Worm (Caenorhabditis elegans): ENCODE data around the gene nceh-1.
A peak's percentile ranks its signal among the peaks of the same experiment; 100 is the strongest.

The nceh-1 gene

DNA sequence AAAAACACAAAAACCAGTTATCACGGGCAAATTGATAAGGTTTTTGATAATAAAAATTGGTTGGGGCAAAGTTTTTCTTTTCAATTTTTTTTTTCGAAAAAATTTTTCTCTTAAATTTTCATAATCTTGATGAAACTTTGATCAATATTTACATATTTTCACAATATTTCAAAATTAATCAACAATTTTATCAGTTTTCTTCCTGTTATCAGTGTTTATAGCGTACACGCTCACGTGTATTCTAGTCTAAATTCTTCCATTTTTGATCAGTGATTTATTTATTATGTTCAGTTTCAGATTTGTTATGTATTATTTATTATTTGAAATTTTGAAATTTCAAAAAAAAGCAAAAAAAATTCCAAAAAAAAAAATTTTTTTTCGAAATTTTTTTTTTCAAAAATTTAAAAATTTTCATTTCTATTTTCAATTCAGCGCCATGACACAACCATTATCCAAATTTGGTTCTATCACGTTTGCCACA, at the start of gene nceh-1:
Gene nceh-1 (plus strand): TSS at position 431 of the 481 bp plus-strand sequence.
- TF ChIP-seq nhr-111 (GFP tag; optimal IDR thresholded peaks at IDR 0.05) (no peak), daf-16 (GFP tag; optimal IDR thresholded peaks at IDR 0.05) (no peak), daf-16 (tag; optimal IDR thresholded peaks at IDR 0.05) (peak; percentile 99), mep-1 (tag; optimal IDR thresholded peaks at IDR 0.05) (peak; percentile 25), saeg-2 (GFP tag; IDR thresholded peaks at IDR 0.05) (no peak), nhr-28 (tag; optimal IDR thresholded peaks at IDR 0.05) (peak; percentile 47), lsy-2 (tag; optimal IDR thresholded peaks at IDR 0.05) (no peak), madf-5 (GFP tag; IDR thresholded peaks at IDR 0.05) (no peak), nhr-77 (tag; optimal IDR thresholded peaks at IDR 0.05) (peak; percentile 30), pqm-1 (tag; optimal IDR thresholded peaks at IDR 0.05) (peak; percentile 28), gei-8 (GFP tag; optimal IDR thresholded peaks at IDR 0.05) (no peak), egl-27 (tag; optimal IDR thresholded peaks at IDR 0.05) (no peak), zip-11 (GFP tag; IDR thresholded peaks at IDR 0.05) (no peak), ZK337.2 (GFP tag; IDR thresholded peaks at IDR 0.05) (no peak), ceh-44 (GFP tag; IDR thresholded peaks at IDR 0.05) (no peak), fkh-10 (GFP tag; optimal IDR thresholded peaks at IDR 0.05) (no peak), egl-43 (GFP tag; IDR thresholded peaks at IDR 0.05) (no peak), F37D6.2 (tag; optimal IDR thresholded peaks at IDR 0.05) (no peak), dpl-1 (GFP tag; optimal IDR thresholded peaks at IDR 0.05) (no peak), lin-38 (GFP tag; IDR thresholded peaks at IDR 0.05) (no peak), F44E2.7 (GFP tag; IDR thresholded peaks at IDR 0.05) (no peak), lin-13 (GFP tag; optimal IDR thresholded peaks at IDR 0.05) (no peak), dve-1 (tag; optimal IDR thresholded peaks at IDR 0.05; ENCODE audit: insufficient read depth) (peak; percentile 68)

DNA sequence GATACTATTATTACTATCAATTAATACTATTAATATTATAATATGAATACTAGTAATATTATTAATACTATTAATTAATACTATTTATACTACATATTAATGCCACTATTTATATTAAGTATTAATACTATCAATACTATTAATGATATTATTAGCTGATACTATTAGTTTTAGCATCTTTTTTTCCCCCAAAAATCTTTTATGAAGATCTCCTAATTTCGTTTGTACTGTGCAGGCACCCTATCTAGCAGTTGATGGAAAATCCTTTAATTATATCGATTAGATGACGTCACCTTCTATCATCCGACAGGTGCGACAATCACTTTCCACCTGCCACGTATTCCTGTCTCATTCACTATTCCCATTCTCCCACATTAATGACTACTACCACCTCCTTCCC, 48.0 kb upstream of the nceh-1 start, which contains the start of gene fbxb-65:
Gene fbxb-65 (plus strand): TSS at position 301 of the 400 bp plus-strand sequence.
- no peak for TF ChIP-seq hlh-30 (tag; optimal IDR thresholded peaks at IDR 0.05; ENCODE audit: insufficient read depth)
- no peak for TF ChIP-seq nhr-237 (tag; optimal IDR thresholded peaks at IDR 0.05)
- no peak for TF ChIP-seq tra-1 (GFP tag; IDR thresholded peaks at IDR 0.05)
- TF ChIP-seq unc-62 (GFP tag; optimal IDR thresholded peaks at IDR 0.05 in 1 of 2): peak in 1 of 2 experiments; percentile 13
- TF ChIP-seq unc-62 (tag; optimal IDR thresholded peaks at IDR 0.05): no peak

DNA sequence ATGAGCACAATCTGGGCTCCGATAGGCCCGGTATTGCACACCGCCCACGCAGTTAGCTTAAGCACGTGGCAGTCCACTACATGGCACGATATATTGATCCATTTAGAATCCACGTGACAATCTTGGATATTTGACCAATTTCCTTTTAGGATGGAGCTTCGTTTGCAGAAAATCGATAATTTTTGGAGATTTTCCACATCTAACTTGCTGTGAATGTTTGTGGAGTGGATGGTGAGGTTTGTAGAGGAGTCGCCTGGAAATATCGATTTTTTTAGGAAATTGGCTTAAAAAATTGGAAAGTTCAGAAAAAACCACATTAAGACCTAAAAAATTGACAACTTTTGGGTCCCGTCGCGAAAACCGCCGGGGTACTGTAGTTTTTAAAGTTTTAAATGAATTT, 39.9 kb upstream of the nceh-1 start:
- TF ChIP-seq F49E8.2 (tag; optimal IDR thresholded peaks at IDR 0.05; ENCODE audit: borderline replicate concordance): no peak
- TF ChIP-seq ceh-28 (tag; optimal IDR thresholded peaks at IDR 0.05): peak; percentile 62
- no peak for TF ChIP-seq lin-13 (GFP tag; optimal IDR thresholded peaks at IDR 0.05)
- no peak for TF ChIP-seq fos-1 (tag; optimal IDR thresholded peaks at IDR 0.05)
- TF ChIP-seq ceh-20 (GFP tag; IDR thresholded peaks at IDR 0.05): no peak
- TF ChIP-seq vab-7 (GFP tag; IDR thresholded peaks at IDR 0.05): no peak
- TF ChIP-seq lim-7 (GFP tag; IDR thresholded peaks at IDR 0.05): no peak
- TF ChIP-seq nhr-28 (tag; optimal IDR thresholded peaks at IDR 0.05): no peak

DNA sequence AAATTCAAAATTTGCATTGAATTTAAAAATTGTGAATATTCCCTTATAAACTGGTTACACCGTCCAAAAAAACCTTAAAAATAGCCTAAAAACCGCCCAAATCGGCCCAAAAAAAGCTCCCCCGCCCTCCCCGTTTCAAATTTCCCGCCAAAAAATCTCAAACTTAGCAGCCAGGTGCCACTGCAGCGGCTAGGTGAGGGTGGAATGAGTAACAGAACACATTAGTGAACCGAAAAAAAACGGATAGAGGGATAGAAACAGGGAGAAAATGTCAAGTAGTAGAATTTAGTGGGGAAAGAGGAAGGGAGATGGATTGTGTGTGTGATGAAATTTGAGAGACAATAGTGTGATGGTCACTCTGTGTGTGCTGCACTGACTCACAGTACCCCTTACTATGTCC, 25.3 kb upstream of the nceh-1 start:
- TF ChIP-seq set-16 (GFP tag; IDR thresholded peaks at IDR 0.05) (no peak), daf-12 (tag; optimal IDR thresholded peaks at IDR 0.05) (no peak), tra-1 (GFP tag; IDR thresholded peaks at IDR 0.05) (no peak), daf-16 (GFP tag; optimal IDR thresholded peaks at IDR 0.05) (no peak), daf-16 (tag; optimal IDR thresholded peaks at IDR 0.05) (no peak), ceh-62 (tag; optimal IDR thresholded peaks at IDR 0.05) (no peak), sdz-12 (GFP tag; optimal IDR thresholded peaks at IDR 0.05) (no peak), lin-1 (GFP tag; IDR thresholded peaks at IDR 0.05) (no peak), F44E2.7 (GFP tag; IDR thresholded peaks at IDR 0.05) (no peak)

All from whole organism, L4 larva.